Worm (Caenorhabditis elegans) whole organism, L4 larva: Measurements from ENCODE around the gene F46C5.4.
A peak's percentile ranks its signal among the peaks of the same experiment; 100 is the strongest.

ENCODE experiments used
- D1046.2 ChIP-seq: fragments of 200-800 bp; sonication (Bioruptor generic); IDR thresholded peaks from 2 replicates; pipeline ENCODE4 v1.3.6; 2022; ENCODE audit warnings: missing genetic modification characterization, missing compliant biosample characterization
- F10B5.3 ChIP-seq: sonication (generic microtip); optimal IDR thresholded peaks from 2 replicates; lab custom pipeline; 2016; ENCODE audit warnings: mild to moderate bottlenecking, missing genetic modification characterization, missing compliant biosample characterization
- F49E8.2 ChIP-seq: sonication (generic microtip); optimal IDR thresholded peaks from 2 replicates; lab custom pipeline; 2016; ENCODE audit warnings: missing compliant biosample characterization, mild to moderate bottlenecking, missing genetic modification characterization, borderline replicate concordance
- R02D3.7 ChIP-seq: fragments of 150-350 bp; sonication (generic microtip); optimal IDR thresholded peaks from 3 replicates; lab custom pipeline; 2014; ENCODE audit warnings: missing biosample characterization, missing genetic modification characterization
- T20F7.1 ChIP-seq: fragments of 200-800 bp; sonication (Bioruptor generic); optimal IDR thresholded peaks from 2 replicates; lab custom pipeline; 2018; ENCODE audit warnings: mild to moderate bottlenecking, missing genetic modification characterization, missing compliant biosample characterization
- T26A8.4 ChIP-seq: fragments of 200-800 bp; sonication (Bioruptor generic); IDR thresholded peaks from 2 replicates; pipeline ENCODE4 v1.3.6; 2022; ENCODE audit warnings: missing genetic modification characterization, missing compliant biosample characterization
- Y5F2A.4 ChIP-seq: fragments of 200-800 bp; sonication (Bioruptor generic); optimal IDR thresholded peaks from 2 replicates; lab custom pipeline; 2018; ENCODE audit warnings: mild to moderate bottlenecking, missing genetic modification characterization, missing compliant biosample characterization
- ZK546.5 ChIP-seq, 2 experiments: sonication (generic microtip); optimal IDR thresholded peaks; 2 replicates each; lab custom pipeline; 2017; ENCODE audit warnings: missing biosample characterization in 2 of 2, missing genetic modification characterization in 2 of 2
- arid-1 ChIP-seq: fragments of 200-800 bp; sonication (Bioruptor generic); conservative IDR thresholded peaks from 2 replicates; pipeline ENCODE4 v1.3.6; 2022; ENCODE audit warnings: missing genetic modification reagents, missing genetic modification characterization, missing compliant biosample characterization
- ceh-44 ChIP-seq: fragments of 200-800 bp; sonication (Bioruptor generic); IDR thresholded peaks from 2 replicates; pipeline ENCODE4 v1.3.6; 2022; ENCODE audit warnings: missing genetic modification reagents, missing genetic modification characterization, missing compliant biosample characterization
- ceh-82 ChIP-seq: sonication (generic microtip); optimal IDR thresholded peaks from 2 replicates; lab custom pipeline; 2017; ENCODE audit warnings: missing biosample characterization, missing genetic modification characterization
- ctbp-1 ChIP-seq: fragments of 200-800 bp; sonication (Bioruptor generic); IDR thresholded peaks from 2 replicates; pipeline ENCODE4 v1.3.6; 2022; ENCODE audit warnings: missing genetic modification reagents, missing genetic modification characterization, missing compliant biosample characterization
- dmd-8 ChIP-seq: fragments of 200-800 bp; sonication (Bioruptor generic); IDR thresholded peaks from 2 replicates; pipeline ENCODE4 v1.3.6; 2022; ENCODE audit warnings: missing genetic modification characterization, missing compliant biosample characterization
- egl-43 ChIP-seq: fragments of 200-800 bp; sonication (Bioruptor generic); IDR thresholded peaks from 2 replicates; pipeline ENCODE4 v1.3.6; 2022; ENCODE audit warnings: missing genetic modification reagents, missing genetic modification characterization, missing compliant biosample characterization
- fos-1 ChIP-seq: fragments of 150-350 bp; optimal IDR thresholded peaks from 2 replicates; lab custom pipeline; 2014; ENCODE audit warnings: missing biosample characterization, missing genetic modification characterization
- jun-1 ChIP-seq: fragments of 150-350 bp; optimal IDR thresholded peaks from 2 replicates; lab custom pipeline; 2014; ENCODE audit warnings: missing biosample characterization, missing genetic modification reagents, missing genetic modification characterization
- lin-1 ChIP-seq: fragments of 200-800 bp; sonication (Bioruptor generic); IDR thresholded peaks from 2 replicates; pipeline ENCODE4 v1.3.6; 2022; ENCODE audit warnings: missing genetic modification reagents, missing genetic modification characterization, missing compliant biosample characterization
- lsy-2 ChIP-seq, 2 experiments: fragments of 150-350 bp in 1 of 2; sonication (generic microtip) in 1 of 2; optimal IDR thresholded peaks; 2 replicates each; lab custom pipeline; 2014 to 2017; ENCODE audit warnings: missing biosample characterization in 2 of 2, missing genetic modification characterization in 2 of 2
- nhr-102 ChIP-seq: sonication (generic microtip); optimal IDR thresholded peaks from 2 replicates; lab custom pipeline; 2016; ENCODE audit warnings: mild to moderate bottlenecking, missing genetic modification characterization, moderate library complexity, missing compliant biosample characterization
- nhr-237 ChIP-seq: sonication (generic microtip); optimal IDR thresholded peaks from 2 replicates; lab custom pipeline; 2017; ENCODE audit warnings: missing biosample characterization, missing genetic modification characterization
- nhr-28 ChIP-seq: fragments of 150-350 bp; optimal IDR thresholded peaks from 2 replicates; lab custom pipeline; 2014; ENCODE audit warnings: missing biosample characterization, missing genetic modification characterization
- nhr-48 ChIP-seq: sonication (generic microtip); optimal IDR thresholded peaks from 2 replicates; lab custom pipeline; 2016; ENCODE audit warnings: mild to moderate bottlenecking, missing genetic modification characterization, missing compliant biosample characterization
- nhr-6 ChIP-seq: fragments of 150-350 bp; optimal IDR thresholded peaks from 2 replicates; lab custom pipeline; 2014; ENCODE audit warnings: missing biosample characterization, missing genetic modification characterization
- nhr-76 ChIP-seq: fragments of 150-350 bp; optimal IDR thresholded peaks from 2 replicates; lab custom pipeline; 2014; ENCODE audit warnings: missing biosample characterization, missing genetic modification characterization
- php-3 ChIP-seq: fragments of 200-800 bp; sonication (Bioruptor generic); IDR thresholded peaks from 2 replicates; pipeline ENCODE4 v1.3.6; 2022; ENCODE audit warnings: missing genetic modification reagents, missing genetic modification characterization, missing compliant biosample characterization
- set-16 ChIP-seq: fragments of 200-800 bp; sonication (Bioruptor generic); IDR thresholded peaks from 2 replicates; pipeline ENCODE4 v1.3.6; 2022; ENCODE audit warnings: missing genetic modification reagents, missing genetic modification characterization, missing compliant biosample characterization
- snpc-1.2 ChIP-seq: fragments of 200-800 bp; sonication (Bioruptor generic); IDR thresholded peaks from 2 replicates; pipeline ENCODE4 v1.3.6; 2022; ENCODE audit warnings: missing genetic modification reagents, missing genetic modification characterization, missing compliant biosample characterization
- snpc-4 ChIP-seq: fragments of 150-350 bp; optimal IDR thresholded peaks from 2 replicates; lab custom pipeline; 2014; ENCODE audit warnings: missing biosample characterization, missing genetic modification characterization
- spr-3 ChIP-seq: fragments of 200-800 bp; sonication (Bioruptor generic); optimal IDR thresholded peaks from 2 replicates; lab custom pipeline; 2018; ENCODE audit warnings: mild to moderate bottlenecking, missing genetic modification characterization, missing compliant biosample characterization
- tra-1 ChIP-seq: fragments of 200-800 bp; sonication (Bioruptor generic); IDR thresholded peaks from 2 replicates; pipeline ENCODE4 v1.3.6; 2022; ENCODE audit warnings: missing genetic modification reagents, missing genetic modification characterization, missing compliant biosample characterization
- unc-130 ChIP-seq: sonication (generic microtip); optimal IDR thresholded peaks from 2 replicates; lab custom pipeline; 2016; ENCODE audit warnings: missing genetic modification reagents, missing genetic modification characterization, missing compliant biosample characterization
- unc-62 ChIP-seq, 3 experiments: fragments of 150-350 bp in 1 of 3; sonication (generic microtip); optimal IDR thresholded peaks in 2 of 3; peaks in 1 of 3; 1 replicate in 1 of 3; 2 replicates in 2 of 3; lab custom pipeline; 2014 to 2017; ENCODE audit warnings: missing biosample characterization in 3 of 3, missing genetic modification characterization in 3 of 3, missing genetic modification reagents in 3 of 3, missing genotype in 1 of 3
- zfp-3 ChIP-seq: fragments of 200-800 bp; sonication (Bioruptor generic); conservative IDR thresholded peaks from 2 replicates; pipeline ENCODE4 v1.3.6; 2022; ENCODE audit warnings: missing genetic modification reagents, missing genetic modification characterization, missing compliant biosample characterization
- ztf-11 ChIP-seq: fragments of 150-350 bp; optimal IDR thresholded peaks from 2 replicates; lab custom pipeline; 2014; ENCODE audit warnings: missing biosample characterization, missing genetic modification characterization

Gene F46C5.4

ce11 chrII:8877032-8877985 is 41.4 kb downstream of the F46C5.4 start:
- TF ChIP-seq snpc-4 (tag; lab: Kevin White, UChicago) (peak; percentile 34), php-3 (GFP tag; lab: Robert Waterston, UW) (0 out of 2 replicates have a peak, but pooled peaks have one; percentile 9), F49E8.2 (peak; percentile 55), unc-130 (GFP tag; lab: Kevin White, UChicago) (peak; percentile 13), ZK546.5 (tag; optimal IDR thresholded peaks at IDR 0.05; lab: Kevin White, UChicago) (no peak), T26A8.4 (GFP tag; lab: Robert Waterston, UW) (0 out of 2 replicates have a peak, but pooled peaks have one; percentile 50), set-16 (GFP tag; lab: Robert Waterston, UW) (peak; percentile 44; the same call in 1 of the 2 replicates), unc-62 (GFP tag; optimal IDR thresholded peaks at IDR 0.05 in 1 of 2; lab: Kevin White, UChicago) (peak in 1 of 2 experiments; percentile 51), unc-62 (tag; optimal IDR thresholded peaks at IDR 0.05; lab: Kevin White, UChicago) (no peak), egl-43 (0 out of 2 replicates have a peak, but pooled peaks have one; percentile 37), fos-1 (tag; lab: Kevin White, UChicago) (no peak), zfp-3 (GFP tag; lab: Robert Waterston, UW) (no peak), D1046.2 (GFP tag; lab: Robert Waterston, UW) (no peak), dmd-8 (GFP tag; lab: Robert Waterston, UW) (0 out of 2 replicates have a peak, but pooled peaks have one; percentile 52)

ce11 chrII:8878528-8878927 is 42.6 kb downstream of the F46C5.4 start:
- TF ChIP-seq lin-1 (GFP tag; lab: Robert Waterston, UW), result no peak
- TF ChIP-seq R02D3.7, result no peak
- no peak for TF ChIP-seq nhr-237 (tag; lab: Kevin White, UChicago)
- no peak for TF ChIP-seq nhr-48 (tag; lab: Kevin White, UChicago)
- TF ChIP-seq nhr-28 (tag; lab: Kevin White, UChicago), result no peak
- no peak for TF ChIP-seq F10B5.3 (tag; lab: Kevin White, UChicago)
- no peak for TF ChIP-seq unc-130 (GFP tag; lab: Kevin White, UChicago)
- TF ChIP-seq set-16 (GFP tag; lab: Robert Waterston, UW), result peak; percentile 58
- TF ChIP-seq snpc-1.2 (GFP tag; lab: Robert Waterston, UW), result no peak
- no peak for TF ChIP-seq nhr-76 (tag; lab: Kevin White, UChicago)
- TF ChIP-seq ceh-82 (tag; lab: Kevin White, UChicago), result no peak
- TF ChIP-seq egl-43, result 0 out of 2 replicates have a peak, but pooled peaks have one; percentile 49
- no peak for TF ChIP-seq T20F7.1 (GFP tag; lab: Kevin White, UChicago)
- TF ChIP-seq unc-62 (GFP tag; optimal IDR thresholded peaks at IDR 0.05 in 1 of 2; lab: Kevin White, UChicago), result no peak
- TF ChIP-seq unc-62 (tag; optimal IDR thresholded peaks at IDR 0.05; lab: Kevin White, UChicago), result no peak
- no peak for TF ChIP-seq ZK546.5 (tag; optimal IDR thresholded peaks at IDR 0.05; lab: Kevin White, UChicago)
- TF ChIP-seq ceh-44 (GFP tag; lab: Robert Waterston, UW), result no peak
- no peak for TF ChIP-seq ztf-11 (tag; lab: Kevin White, UChicago)
- TF ChIP-seq lsy-2 (tag; optimal IDR thresholded peaks at IDR 0.05; lab: Kevin White, UChicago), result no peak
- TF ChIP-seq Y5F2A.4 (GFP tag; lab: Kevin White, UChicago), result no peak
- TF ChIP-seq arid-1 (GFP tag; lab: Robert Waterston, UW), result 0 out of 2 replicates have a peak, but pooled peaks have one; percentile 26
- no peak for TF ChIP-seq spr-3
- no peak for TF ChIP-seq ctbp-1
- TF ChIP-seq tra-1, result no peak
- no peak for TF ChIP-seq jun-1
- TF ChIP-seq fos-1 (tag; lab: Kevin White, UChicago), result no peak
- TF ChIP-seq nhr-102 (tag; lab: Kevin White, UChicago), result no peak
- no peak for TF ChIP-seq nhr-6

ce11 chrII:8883559-8883958 is 47.7 kb downstream of the F46C5.4 start, which contains the start of gene rha-1:
Gene rha-1 (minus strand): TSS chrII:8883659.
- TF ChIP-seq egl-43, result no peak
- TF ChIP-seq, all 104 proteins: peak for 0
